Fruit fly (Drosophila melanogaster) S2 (cell line): Measurements from ENCODE around the gene CG7457.

Experiments
- CG8478 ChIP-seq: fragments of >200 bp; optimal IDR thresholded peaks from 2 replicates; lab custom pipeline; 2018
- CTCF ChIP-seq, 2 experiments: fragments of >200 bp; optimal IDR thresholded peaks; 2 replicates each; lab custom pipeline; 2018

dm6 chr3L:7768252-7768651, 42.0 kb upstream of the CG7457 start, which contains the start of gene CG32371:
- no peak for TF ChIP-seq CTCF (optimal IDR thresholded peaks at IDR 0.05; lab: Kevin White, UChicago)
- no peak for TF ChIP-seq CG8478
